Worm (Caenorhabditis elegans): ENCODE results near the gene ifas-3.

DNA sequence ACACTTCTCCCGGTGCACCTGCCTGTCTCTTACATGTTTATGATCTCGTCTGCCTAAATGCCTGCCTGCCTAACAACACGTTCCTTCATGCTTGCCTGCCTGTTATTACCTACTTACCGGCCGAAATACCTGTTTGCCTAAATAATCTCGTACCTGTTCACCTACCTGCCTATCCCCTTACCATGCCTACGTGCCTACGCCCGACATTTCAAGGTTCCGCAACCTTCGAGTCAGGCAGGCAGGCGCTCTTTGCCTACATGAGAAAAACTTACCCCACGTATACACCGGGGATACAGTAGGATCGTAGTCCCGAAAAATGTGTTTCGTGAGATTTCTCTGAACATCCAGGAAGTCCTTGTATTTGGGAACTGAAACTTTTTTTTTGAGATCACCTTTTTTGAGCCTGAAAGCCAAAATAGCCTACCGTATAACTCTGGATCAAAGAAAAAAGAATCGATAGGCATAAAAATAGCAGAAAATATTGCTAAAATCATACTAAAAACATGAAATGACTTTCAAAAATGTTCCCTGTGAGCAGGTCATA is 11.6 kb upstream of the ifas-3 start, which contains the start of gene lgc-19:
- TF ChIP-seq nhr-237 (tag; optimal IDR thresholded peaks at IDR 0.05), result no peak
- no peak for TF ChIP-seq unc-62 (GFP tag; optimal IDR thresholded peaks at IDR 0.05)
- TF ChIP-seq lin-32 (GFP tag; optimal IDR thresholded peaks at IDR 0.05), result no peak
- TF ChIP-seq snpc-4 (tag; optimal IDR thresholded peaks at IDR 0.05), result no peak
- no peak for TF ChIP-seq unc-39 (tag; optimal IDR thresholded peaks at IDR 0.05)

Measured in whole organism, mixed stage, embryonic.